Fruit fly (Drosophila melanogaster) whole organism, pupa: ENCODE results near the gene CG42525.

Source experiments
- CG10348 ChIP-seq: fragments of 200-800 bp; sonication (Bioruptor generic); IDR thresholded peaks from 2 replicates; pipeline ENCODE4 v1.3.6; 2022; ENCODE audit warnings: missing biosample characterization, missing genetic modification characterization
- CG12605 ChIP-seq: fragments of 200-800 bp; sonication (Bioruptor generic); IDR thresholded peaks from 2 replicates; pipeline ENCODE4 v1.3.6; 2022; ENCODE audit warnings: missing biosample characterization, missing genetic modification characterization
- CG13204 ChIP-seq: fragments of 200-800 bp; sonication (Bioruptor generic); optimal IDR thresholded peaks from 2 replicates; lab custom pipeline; 2018; ENCODE audit warnings: missing biosample characterization, mild to moderate bottlenecking, missing genetic modification characterization, moderate library complexity
- CG14655 ChIP-seq: fragments of 200-800 bp; sonication (Bioruptor generic); optimal IDR thresholded peaks from 3 replicates; lab custom pipeline; 2017; ENCODE audit warnings: mild to moderate bottlenecking, missing biosample characterization, missing genetic modification reagents, missing genetic modification characterization
- CG15710 ChIP-seq: fragments of 200-800 bp; sonication (Bioruptor generic); optimal IDR thresholded peaks from 2 replicates; lab custom pipeline; 2018; ENCODE audit warnings: missing biosample characterization, mild to moderate bottlenecking, missing genetic modification characterization, moderate library complexity
- CG17806 ChIP-seq: fragments of 200-800 bp; sonication (Bioruptor generic); optimal IDR thresholded peaks from 2 replicates; lab custom pipeline; 2018; ENCODE audit warnings: missing biosample characterization, mild to moderate bottlenecking, missing genetic modification characterization, moderate library complexity
- CG32121 ChIP-seq: fragments of 200-800 bp; sonication (Bioruptor generic); IDR thresholded peaks from 2 replicates; pipeline ENCODE4 v1.3.6; 2022; ENCODE audit warnings: missing biosample characterization, missing genetic modification characterization
- CG34367 ChIP-seq: fragments of 200-800 bp; sonication (Bioruptor generic); optimal IDR thresholded peaks from 2 replicates; lab custom pipeline; 2018; ENCODE audit warnings: missing biosample characterization, mild to moderate bottlenecking, missing genetic modification characterization
- CG4496 ChIP-seq: fragments of 200-800 bp; sonication (Bioruptor generic); IDR thresholded peaks from 3 replicates; pipeline ENCODE4 v1.3.6; 2022; ENCODE audit warnings: missing biosample characterization, missing genetic modification characterization
- CG8159 ChIP-seq: fragments of 200-800 bp; sonication (Bioruptor generic); optimal IDR thresholded peaks from 3 replicates; lab custom pipeline; 2018; ENCODE audit warnings: missing biosample characterization, mild to moderate bottlenecking, missing genetic modification characterization, moderate library complexity
- CG8301 ChIP-seq: fragments of 200-800 bp; sonication (Bioruptor generic); optimal IDR thresholded peaks from 2 replicates; lab custom pipeline; 2018; ENCODE audit warnings: missing biosample characterization, mild to moderate bottlenecking, missing genetic modification characterization
- CG9948 ChIP-seq: fragments of 200-800 bp; sonication (Bioruptor generic); optimal IDR thresholded peaks from 2 replicates; lab custom pipeline; 2018; ENCODE audit warnings: missing biosample characterization, mild to moderate bottlenecking, missing genetic modification characterization, moderate library complexity
- D1 ChIP-seq: fragments of 200-800 bp; sonication (Bioruptor generic); optimal IDR thresholded peaks from 2 replicates; lab custom pipeline; 2018; ENCODE audit warnings: missing biosample characterization, mild to moderate bottlenecking, missing genetic modification characterization, moderate library complexity
- EcR ChIP-seq: fragments of 200-800 bp; sonication (Bioruptor generic); optimal IDR thresholded peaks from 3 replicates; lab custom pipeline; 2019; ENCODE audit warnings: missing biosample characterization, missing genetic modification characterization, mild to moderate bottlenecking, moderate library complexity, missing genetic modification reagents
- Ets98B ChIP-seq: fragments of 200-800 bp; sonication (Bioruptor generic); IDR thresholded peaks from 2 replicates; pipeline ENCODE4 v1.3.6; 2022; ENCODE audit warnings: missing biosample characterization, missing genetic modification characterization
- Pif1A ChIP-seq: fragments of 200-800 bp; sonication (Bioruptor generic); optimal IDR thresholded peaks from 3 replicates; lab custom pipeline; 2016; ENCODE audit warnings: missing biosample characterization, missing genetic modification characterization
- Pif1B ChIP-seq: fragments of 200-800 bp; sonication (Bioruptor generic); optimal IDR thresholded peaks from 3 replicates; lab custom pipeline; 2016; ENCODE audit warnings: missing biosample characterization, missing genetic modification characterization
- Snoo ChIP-seq: fragments of 200-800 bp; sonication (Bioruptor generic); optimal IDR thresholded peaks from 3 replicates; lab custom pipeline; 2017; ENCODE audit warnings: missing biosample characterization, mild to moderate bottlenecking, missing genetic modification characterization, inconsistent platforms
- fd96Ca ChIP-seq: fragments of 200-800 bp; sonication (Bioruptor generic); IDR thresholded peaks from 3 replicates; pipeline ENCODE4 v1.3.6; 2022; ENCODE audit warnings: missing biosample characterization, missing genetic modification characterization
- gl ChIP-seq: fragments of 200-800 bp; sonication (Bioruptor generic); optimal IDR thresholded peaks from 2 replicates; lab custom pipeline; 2018; ENCODE audit warnings: missing biosample characterization, mild to moderate bottlenecking, missing genetic modification characterization
- rn ChIP-seq: fragments of 200-800 bp; sonication (Bioruptor generic); IDR thresholded peaks from 2 replicates; pipeline ENCODE4 v1.3.6; 2022; ENCODE audit warnings: missing biosample characterization, missing genetic modification characterization

Gene CG42525

DNA sequence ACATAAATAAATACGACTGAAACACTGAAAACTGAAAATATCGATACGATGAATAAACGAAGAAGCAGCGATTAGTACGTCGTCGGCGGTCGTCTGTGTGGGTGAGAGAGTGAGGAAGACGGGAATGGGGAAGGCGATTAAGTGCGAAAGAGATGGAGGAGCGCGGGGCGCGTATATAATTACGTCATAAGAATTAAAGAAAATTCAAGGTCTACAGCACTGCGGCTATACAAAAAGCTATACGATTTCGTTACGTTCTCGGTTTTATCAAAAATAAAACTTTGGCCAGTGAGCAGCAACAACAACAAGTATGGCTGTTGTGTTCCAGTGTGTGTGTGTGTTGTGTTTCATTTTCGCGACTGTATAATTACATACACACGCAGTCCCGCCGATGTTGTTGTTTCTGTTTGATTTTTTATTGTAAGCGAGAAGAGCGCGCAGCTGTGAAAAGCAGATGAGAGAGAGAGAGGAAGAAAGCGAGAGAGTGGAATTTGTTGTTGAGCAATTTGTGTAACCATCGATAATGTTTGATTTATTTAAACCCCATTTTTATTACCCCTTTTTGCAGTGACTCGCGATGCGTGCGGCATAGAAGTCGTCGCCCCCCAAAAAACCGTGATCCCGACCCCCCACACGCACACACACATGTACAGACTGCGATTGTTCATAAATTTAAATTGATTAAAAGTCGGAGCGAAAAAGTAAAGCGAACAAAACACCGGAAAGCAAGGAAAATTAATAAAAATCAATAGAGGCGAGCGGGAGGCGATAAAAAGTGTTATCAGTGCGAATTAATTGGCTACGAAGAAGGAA lies 40.3 kb downstream of the CG42525 start:
- TF ChIP-seq Snoo (tag; lab: Kevin White, UChicago) (no peak), CG17806 (tag; lab: Kevin White, UChicago) (no peak), fd96Ca (no peak; the same call in 2 of the 3 replicates), CG9948 (no peak), gl (no peak), EcR (GFP tag; lab: Kevin White, UChicago) (peak; percentile 49), Ets98B (GFP tag; lab: Robert Waterston, UW) (no peak), rn (GFP tag; lab: Robert Waterston, UW) (no peak), CG14655 (GFP tag; lab: Kevin White, UChicago) (no peak), CG13204 (peak; percentile 68), CG12605 (GFP tag; lab: Robert Waterston, UW) (no peak; the same call in 1 of the 2 replicates), CG32121 (GFP tag; lab: Robert Waterston, UW) (peak; percentile 43; the same call in 1 of the 2 replicates), Pif1A (GFP tag; lab: Kevin White, UChicago) (no peak), CG8159 (tag; lab: Kevin White, UChicago) (no peak), CG8301 (tag; lab: Kevin White, UChicago) (no peak), CG34367 (tag; lab: Kevin White, UChicago) (no peak), Pif1B (no peak), CG15710 (no peak)
- TF ChIP-seq, all 21 proteins: peak for 3

dm6 chr3L:3148125-3149059 lies 41.2 kb downstream of the CG42525 start, which contains the start of the genes Usp5 and BtbVII:
Gene Usp5, minus strand, starts transcription at chr3L:3148358.
Gene BtbVII, plus strand, starts transcription at chr3L:3148646.
- TF ChIP-seq CG34367 (tag; lab: Kevin White, UChicago) = peak; percentile 24
- TF ChIP-seq CG8159 (tag; lab: Kevin White, UChicago) = peak; percentile 48
- peak; percentile 56 for TF ChIP-seq gl
- TF ChIP-seq CG15710 = peak; percentile 26
- no peak for TF ChIP-seq EcR (GFP tag; lab: Kevin White, UChicago)
- no peak for TF ChIP-seq rn (GFP tag; lab: Robert Waterston, UW)
- no peak for TF ChIP-seq CG17806 (tag; lab: Kevin White, UChicago)
- no peak for TF ChIP-seq CG10348
- peak; percentile 69 for TF ChIP-seq fd96Ca
- no peak for TF ChIP-seq CG14655 (GFP tag; lab: Kevin White, UChicago)
- TF ChIP-seq Snoo (tag; lab: Kevin White, UChicago) = peak; percentile 25
- no peak for TF ChIP-seq CG13204
- TF ChIP-seq Pif1A (GFP tag; lab: Kevin White, UChicago) = no peak
- TF ChIP-seq CG8301 (tag; lab: Kevin White, UChicago) = peak; percentile 44
- no peak for TF ChIP-seq CG32121 (GFP tag; lab: Robert Waterston, UW)
- TF ChIP-seq CG4496 (GFP tag; lab: Robert Waterston, UW) = peak; percentile 15; the same call in 1 of the 3 replicates
- peak; percentile 27 for TF ChIP-seq CG9948
- TF ChIP-seq D1 (tag; lab: Kevin White, UChicago) = no peak
- no peak for TF ChIP-seq Ets98B (GFP tag; lab: Robert Waterston, UW)
- TF ChIP-seq Pif1B = peak; percentile 10
- peak; percentile 22; the same call in 1 of the 2 replicates for TF ChIP-seq CG12605 (GFP tag; lab: Robert Waterston, UW)
- TF ChIP-seq, all 21 proteins: peak for 11

- TF ChIP-seq CG14655 (GFP tag; lab: Kevin White, UChicago) (no peak), CG9948 (no peak), Ets98B (GFP tag; lab: Robert Waterston, UW) (peak; percentile 25; the same call in 1 of the 2 replicates), CG10348 (no peak), Pif1A (GFP tag; lab: Kevin White, UChicago) (no peak), Pif1B (no peak), CG15710 (peak; percentile 50), CG4496 (GFP tag; lab: Robert Waterston, UW) (peak; percentile 32; the same call in 1 of the 3 replicates), CG17806 (tag; lab: Kevin White, UChicago) (no peak), rn (GFP tag; lab: Robert Waterston, UW) (no peak), CG34367 (tag; lab: Kevin White, UChicago) (no peak)
- TF ChIP-seq, all 21 proteins: peak for 3
Observed at dm6 chr3L:3143383-3143962, 46.1 kb downstream of the CG42525 start, which contains the start of the genes CG11537 and Alg2. Gene CG11537, minus strand, starts transcription at chr3L:3143457. Gene Alg2, plus strand, starts transcription at chr3L:3143808.

- TF ChIP-seq CG12605 (GFP tag; lab: Robert Waterston, UW) (no peak), CG10348 (no peak), EcR (GFP tag; lab: Kevin White, UChicago) (no peak), CG15710 (no peak), CG32121 (GFP tag; lab: Robert Waterston, UW) (no peak), CG9948 (no peak), CG8159 (tag; lab: Kevin White, UChicago) (no peak), fd96Ca (no peak), Pif1B (no peak)
- TF ChIP-seq, all 21 proteins: peak for 0
Observed at dm6 chr3L:3142516-3143382, 46.8 kb downstream of the CG42525 start.
